Fruit fly (Drosophila melanogaster) whole organism, embryonic: ENCODE results near the gene CG13896.

Source experiments
- Awh ChIP-seq: fragments of 200-800 bp; sonication (Bioruptor generic); IDR thresholded peaks from 2 replicates; pipeline ENCODE4, ENCODE4 v1.3.6; 2022; ENCODE audit warnings: missing biosample characterization, missing genetic modification characterization
- Blimp-1 ChIP-seq: fragments of 200-800 bp; sonication (Bioruptor generic); optimal IDR thresholded peaks from 3 replicates; lab custom pipeline; 2018; ENCODE audit warnings: missing biosample characterization, missing genetic modification characterization, mild to moderate bottlenecking, moderate library complexity, missing genetic modification reagents
- CG10209 ChIP-seq: fragments of 200-800 bp; sonication (Bioruptor generic); optimal IDR thresholded peaks from 3 replicates; lab custom pipeline; 2017; ENCODE audit warnings: missing biosample characterization, mild to moderate bottlenecking, missing genetic modification characterization, missing genetic modification reagents
- CG10979 ChIP-seq: fragments of 200-800 bp; sonication (Bioruptor generic); optimal IDR thresholded peaks from 2 replicates; lab custom pipeline; 2018; ENCODE audit warnings: missing biosample characterization, mild to moderate bottlenecking, missing genetic modification characterization, moderate library complexity
- CG11695 ChIP-seq: fragments of 200-800 bp; sonication (Bioruptor generic); IDR thresholded peaks from 3 replicates; pipeline ENCODE4 v1.3.6; 2022; ENCODE audit warnings: missing biosample characterization, missing genetic modification characterization
- CG13287 ChIP-seq: fragments of 200-800 bp; sonication (Bioruptor generic); IDR thresholded peaks from 2 replicates; pipeline ENCODE4 v1.3.6; 2022; ENCODE audit warnings: missing biosample characterization, missing genetic modification characterization; ENCODE audit not compliant: partially characterized antibody
- CG15601 ChIP-seq: fragments of 200-800 bp; sonication (Bioruptor generic); optimal IDR thresholded peaks from 3 replicates; lab custom pipeline; 2019; ENCODE audit warnings: missing biosample characterization, mild to moderate bottlenecking, missing genetic modification characterization, moderate library complexity
- CG1603 ChIP-seq: fragments of 200-800 bp; sonication (Bioruptor generic); optimal IDR thresholded peaks from 2 replicates; lab custom pipeline; 2019; ENCODE audit warnings: missing biosample characterization, mild to moderate bottlenecking, missing genetic modification characterization, moderate library complexity
- CG17361 ChIP-seq: fragments of 200-800 bp; sonication (Bioruptor generic); IDR thresholded peaks from 3 replicates; pipeline ENCODE4 v1.3.6; 2022; ENCODE audit warnings: missing biosample characterization, missing genetic modification characterization
- CG2678 ChIP-seq: fragments of 200-800 bp; sonication (Bioruptor generic); optimal IDR thresholded peaks from 3 replicates; lab custom pipeline; 2019; ENCODE audit warnings: missing biosample characterization, mild to moderate bottlenecking, missing genetic modification characterization, moderate library complexity
- CG33213 ChIP-seq: fragments of 200-800 bp; sonication (Bioruptor generic); optimal IDR thresholded peaks from 3 replicates; lab custom pipeline; 2016; ENCODE audit warnings: missing biosample characterization, missing genetic modification characterization
- CG3407 ChIP-seq: fragments of 200-800 bp; sonication (Bioruptor generic); optimal IDR thresholded peaks from 2 replicates; lab custom pipeline; 2018; ENCODE audit warnings: missing biosample characterization, mild to moderate bottlenecking, missing genetic modification characterization
- CG5245 ChIP-seq: fragments of 200-800 bp; sonication (Bioruptor generic); optimal IDR thresholded peaks from 3 replicates; lab custom pipeline; 2016; ENCODE audit warnings: missing biosample characterization, missing genetic modification characterization
- CG6689 ChIP-seq: fragments of 200-800 bp; sonication (Bioruptor generic); IDR thresholded peaks from 2 replicates; pipeline ENCODE4 v1.3.6; 2022; ENCODE audit warnings: missing biosample characterization, missing genetic modification characterization
- CG6813 ChIP-seq: fragments of 200-800 bp; sonication (Bioruptor generic); optimal IDR thresholded peaks from 2 replicates; lab custom pipeline; 2017; ENCODE audit warnings: missing biosample characterization, missing genetic modification characterization, mild to moderate bottlenecking, moderate library complexity, missing genetic modification reagents
- CG7556 ChIP-seq: fragments of 200-800 bp; sonication (Bioruptor generic); optimal IDR thresholded peaks from 2 replicates; lab custom pipeline; 2017; ENCODE audit warnings: missing biosample characterization, mild to moderate bottlenecking, missing genetic modification characterization
- CG7987 ChIP-seq: fragments of 200-800 bp; sonication (Bioruptor generic); optimal IDR thresholded peaks from 2 replicates; lab custom pipeline; 2018; ENCODE audit warnings: missing biosample characterization, mild to moderate bottlenecking, missing genetic modification characterization, moderate library complexity
- Drgx ChIP-seq: fragments of 200-800 bp; sonication (Bioruptor generic); IDR thresholded peaks from 2 replicates; pipeline ENCODE4 v1.3.6; 2022; ENCODE audit warnings: missing biosample characterization, missing genetic modification characterization
- E2f1 ChIP-seq: fragments of 200-800 bp; sonication (Bioruptor generic); IDR thresholded peaks from 2 replicates; pipeline ENCODE4 v1.3.6; 2022; ENCODE audit warnings: missing biosample characterization, missing genetic modification characterization
- E2f2 ChIP-seq: fragments of 200-800 bp; sonication (Bioruptor generic); IDR thresholded peaks from 2 replicates; pipeline ENCODE4 v1.3.6; 2022; ENCODE audit warnings: missing biosample characterization, missing genetic modification characterization
- Fer2 ChIP-seq: fragments of 200-800 bp; sonication (Bioruptor generic); optimal IDR thresholded peaks from 2 replicates; lab custom pipeline; 2018; ENCODE audit warnings: missing biosample characterization, mild to moderate bottlenecking, missing genetic modification characterization, moderate library complexity
- Gug ChIP-seq: fragments of 200-800 bp; sonication (Bioruptor generic); IDR thresholded peaks from 4 replicates; pipeline ENCODE4 v1.3.6; 2022; ENCODE audit warnings: missing biosample characterization, missing genetic modification characterization
- HLH4C ChIP-seq: fragments of 200-800 bp; sonication (Bioruptor generic); IDR thresholded peaks from 3 replicates; pipeline ENCODE4 v1.3.6; 2022; ENCODE audit warnings: missing biosample characterization, missing genetic modification characterization; ENCODE audit not compliant: partially characterized antibody
- Hmr ChIP-seq: fragments of 200-800 bp; sonication (Bioruptor generic); optimal IDR thresholded peaks from 3 replicates; lab custom pipeline; 2017; ENCODE audit warnings: mild to moderate bottlenecking, missing biosample characterization, missing genetic modification reagents, missing genetic modification characterization
- NFAT ChIP-seq: fragments of 200-800 bp; sonication (Bioruptor generic); IDR thresholded peaks from 2 replicates; pipeline ENCODE4 v1.3.6; 2022; ENCODE audit warnings: missing biosample characterization, missing genetic modification characterization
- Side ChIP-seq: fragments of 200-800 bp; sonication (Bioruptor generic); optimal IDR thresholded peaks from 2 replicates; lab custom pipeline; 2016; ENCODE audit warnings: missing biosample characterization, missing genetic modification characterization
- Spps ChIP-seq: fragments of 200-800 bp; sonication (Bioruptor generic); optimal IDR thresholded peaks from 2 replicates; lab custom pipeline; 2018; ENCODE audit warnings: missing biosample characterization, mild to moderate bottlenecking, missing genetic modification characterization
- Xbp1 ChIP-seq: fragments of 200-800 bp; sonication (Bioruptor generic); optimal IDR thresholded peaks from 3 replicates; lab custom pipeline; 2016; ENCODE audit warnings: missing biosample characterization, mild to moderate bottlenecking, missing genetic modification characterization
- ara ChIP-seq: fragments of 200-800 bp; sonication (Bioruptor generic); IDR thresholded peaks from 2 replicates; pipeline ENCODE4 v1.3.6; 2022; ENCODE audit warnings: missing biosample characterization, missing genetic modification characterization
- chm ChIP-seq: fragments of 200-800 bp; sonication (Bioruptor generic); IDR thresholded peaks from 2 replicates; pipeline ENCODE4 v1.3.6; 2022; ENCODE audit warnings: missing biosample characterization, missing genetic modification characterization
- corto ChIP-seq: fragments of 200-800 bp; sonication (Bioruptor generic); optimal IDR thresholded peaks from 2 replicates; lab custom pipeline; 2016; ENCODE audit warnings: missing biosample characterization, mild to moderate bottlenecking, missing genetic modification characterization, moderate library complexity
- dpn ChIP-seq, 2 experiments: fragments of 200-800 bp; sonication (Bioruptor generic); optimal IDR thresholded peaks; 3 replicates each; lab custom pipeline; 2016; ENCODE audit warnings: missing biosample characterization in 2 of 2, missing genetic modification characterization in 2 of 2
- fd3F ChIP-seq: fragments of 200-800 bp; sonication (Bioruptor generic); optimal IDR thresholded peaks from 2 replicates; lab custom pipeline; 2018; ENCODE audit warnings: missing biosample characterization, mild to moderate bottlenecking, missing genetic modification characterization, moderate library complexity
- fd64A ChIP-seq: fragments of 200-800 bp; sonication (Bioruptor generic); optimal IDR thresholded peaks from 3 replicates; lab custom pipeline; 2018; ENCODE audit warnings: missing biosample characterization, mild to moderate bottlenecking, missing genetic modification characterization
- fd96Cb ChIP-seq: fragments of 200-800 bp; sonication (Bioruptor generic); optimal IDR thresholded peaks from 2 replicates; lab custom pipeline; 2018; ENCODE audit warnings: missing biosample characterization, mild to moderate bottlenecking, missing genetic modification characterization, moderate library complexity
- gem ChIP-seq: fragments of 200-800 bp; sonication (Bioruptor generic); optimal IDR thresholded peaks from 2 replicates; lab custom pipeline; 2019; ENCODE audit warnings: missing biosample characterization, mild to moderate bottlenecking, missing genetic modification characterization, moderate library complexity
- hbn ChIP-seq: fragments of 200-800 bp; sonication (Bioruptor generic); IDR thresholded peaks from 2 replicates; pipeline ENCODE4 v1.3.6; 2022; ENCODE audit warnings: missing biosample characterization, missing genetic modification characterization; ENCODE audit not compliant: partially characterized antibody
- her ChIP-seq: fragments of 200-800 bp; sonication (Bioruptor generic); optimal IDR thresholded peaks from 2 replicates; lab custom pipeline; 2016; ENCODE audit warnings: missing biosample characterization, missing genetic modification characterization
- nerfin-2 ChIP-seq: fragments of 200-800 bp; sonication (Bioruptor generic); IDR thresholded peaks from 2 replicates; pipeline ENCODE4 v1.3.6; 2022; ENCODE audit warnings: missing biosample characterization, missing genetic modification characterization; ENCODE audit not compliant: partially characterized antibody
- nom ChIP-seq: fragments of 200-800 bp; sonication (Bioruptor generic); optimal IDR thresholded peaks from 2 replicates; lab custom pipeline; 2017; ENCODE audit warnings: missing biosample characterization, missing genetic modification characterization, mild to moderate bottlenecking, moderate library complexity, missing genetic modification reagents
- phol ChIP-seq: fragments of 200-800 bp; sonication (Bioruptor generic); optimal IDR thresholded peaks from 3 replicates; lab custom pipeline; 2018; ENCODE audit warnings: missing biosample characterization, mild to moderate bottlenecking, missing genetic modification characterization, moderate library complexity
- ranshi ChIP-seq: fragments of 200-800 bp; sonication (Bioruptor generic); IDR thresholded peaks from 2 replicates; pipeline ENCODE4 v1.3.6; 2022; ENCODE audit warnings: missing biosample characterization, missing genetic modification characterization
- sc ChIP-seq, 3 experiments: fragments of >200 bp in 2 of 3; fragments of 200-800 bp in 1 of 3; sonication (Bioruptor generic) in 1 of 3; optimal IDR thresholded peaks; 2 replicates in 2 of 3; 3 replicates in 1 of 3; lab custom pipeline; 2017; ENCODE audit warnings: mild to moderate bottlenecking in 1 of 3, missing biosample characterization in 1 of 3, missing genetic modification characterization in 1 of 3, missing genetic modification reagents in 1 of 3
- sens ChIP-seq: fragments of 200-800 bp; sonication (Bioruptor generic); peaks from one replicate; lab custom pipeline; 2016; ENCODE audit warnings: missing biosample characterization, missing genetic modification characterization
- so ChIP-seq: fragments of 200-800 bp; sonication (Bioruptor generic); IDR thresholded peaks from 3 replicates; pipeline ENCODE4 v1.3.6; 2022; ENCODE audit warnings: missing biosample characterization, missing genetic modification characterization
- tio ChIP-seq: fragments of 200-800 bp; sonication (Bioruptor generic); optimal IDR thresholded peaks from 2 replicates; lab custom pipeline; 2017; ENCODE audit warnings: missing biosample characterization, missing genetic modification characterization, inconsistent platforms
- zfh1 ChIP-seq: fragments of 200-800 bp; sonication (Bioruptor generic); IDR thresholded peaks from 3 replicates; pipeline ENCODE4 v1.3.6; 2022; ENCODE audit warnings: missing biosample characterization, missing genetic modification characterization

CG13896 gene

dm6 chr3L:736542-737166 lies 25.0 kb upstream of the CG13896 start (continued):
- TF ChIP-seq so (GFP tag; lab: Robert Waterston, UW), result no peak
- no peak for TF ChIP-seq CG7987

- TF ChIP-seq CG3407 (GFP tag; lab: Kevin White, UChicago) (peak; percentile 31), phol (tag; lab: Kevin White, UChicago) (peak; percentile 16), CG2678 (tag; lab: Kevin White, UChicago) (peak; percentile 20), ara (GFP tag; lab: Robert Waterston, UW) (peak; percentile 57; the same call in 1 of the 2 replicates), zfh1 (GFP tag; lab: Robert Waterston, UW) (0 out of 3 replicates have a peak, but pooled peaks have one; percentile 18), CG17361 (peak; percentile 27; the same call in 1 of the 3 replicates), Xbp1 (GFP tag; lab: Kevin White, UChicago) (peak; percentile 9), Awh (GFP tag; lab: Robert Waterston, UW) (no peak), tio (no peak), Spps (tag; lab: Kevin White, UChicago) (peak; percentile 33), E2f1 (peak; percentile 30; the same call in 1 of the 2 replicates), gem (tag; lab: Kevin White, UChicago) (peak; percentile 48), CG1603 (tag; lab: Kevin White, UChicago) (peak; percentile 53), CG7556 (GFP tag; lab: Kevin White, UChicago) (peak; percentile 16), CG10979 (tag; lab: Kevin White, UChicago) (peak; percentile 54), Hmr (GFP tag; lab: Kevin White, UChicago) (no peak), fd96Cb (peak; percentile 26), NFAT (no peak), HLH4C (GFP tag; lab: Robert Waterston, UW) (no peak), Drgx (GFP tag; lab: Robert Waterston, UW) (peak; percentile 76), corto (GFP tag; lab: Kevin White, UChicago) (no peak), CG5245 (peak; percentile 2), CG6813 (GFP tag; lab: Kevin White, UChicago) (no peak), CG33213 (no peak), nom (GFP tag; lab: Kevin White, UChicago) (peak; percentile 6), sens (GFP tag; lab: Kevin White, UChicago) (peak; percentile 84), CG13287 (GFP tag; lab: Robert Waterston, UW) (no peak), CG11695 (GFP tag; lab: Robert Waterston, UW) (0 out of 3 replicates have a peak, but pooled peaks have one; percentile 10), E2f2 (GFP tag; lab: Robert Waterston, UW) (no peak), fd3F (GFP tag; lab: Kevin White, UChicago) (no peak), CG15601 (tag; lab: Kevin White, UChicago) (peak; percentile 44), CG6689 (GFP tag; lab: Robert Waterston, UW) (peak; percentile 28; the same call in 1 of the 2 replicates), fd64A (GFP tag; lab: Kevin White, UChicago) (peak; percentile 3), nerfin-2 (no peak), chm (GFP tag; lab: Robert Waterston, UW) (peak; percentile 53; the same call in 1 of the 2 replicates), ranshi (GFP tag; lab: Robert Waterston, UW) (peak; percentile 43; the same call in 1 of the 2 replicates), Gug (GFP tag; lab: Robert Waterston, UW) (no peak), Fer2 (tag; lab: Kevin White, UChicago) (no peak), sc (optimal IDR thresholded peaks at IDR 0.05; lab: Kevin White, UChicago) (no peak), sc (GFP tag; optimal IDR thresholded peaks at IDR 0.05; lab: Kevin White, UChicago) (peak; percentile 15), dpn (GFP tag; optimal IDR thresholded peaks at IDR 0.05; lab: Kevin White, UChicago) (no peak), CG10209 (no peak), her (GFP tag; lab: Kevin White, UChicago) (no peak), Side (GFP tag; lab: Kevin White, UChicago) (no peak), hbn (GFP tag; lab: Robert Waterston, UW) (no peak), Blimp-1 (peak; percentile 35)
These were observed 24.3 kb upstream of the CG13896 start for dm6 chr3L:735948-736347.
